Worm (Caenorhabditis elegans) whole organism, young adult: ENCODE data around the gene C55C3.1.

Experiments
- Y67H2A.10 ChIP-seq: fragments of 200-800 bp; sonication (Bioruptor generic); conservative IDR thresholded peaks from 2 replicates; pipeline ENCODE4 v1.3.6; 2022; ENCODE audit warnings: missing genetic modification reagents, missing genetic modification characterization, missing compliant biosample characterization
- dpl-1 ChIP-seq: fragments of 150-350 bp; optimal IDR thresholded peaks from 2 replicates; lab custom pipeline; 2014; ENCODE audit warnings: missing biosample characterization, missing genetic modification reagents, missing genetic modification characterization
- hmg-1.2 ChIP-seq: fragments of 200-800 bp; sonication (Bioruptor generic); IDR thresholded peaks from 2 replicates; pipeline ENCODE4 v1.3.6; 2022; ENCODE audit warnings: missing genetic modification reagents, missing genetic modification characterization, missing compliant biosample characterization
- lsy-27 ChIP-seq: sonication (generic microtip); optimal IDR thresholded peaks from 2 replicates; lab custom pipeline; 2017; ENCODE audit warnings: missing genetic modification characterization, mild to moderate bottlenecking, missing compliant biosample characterization, antibody characterized with exemption, missing genotype, borderline replicate concordance; ENCODE audit not compliant: insufficient read depth
- nhr-179 ChIP-seq: sonication (generic microtip); optimal IDR thresholded peaks from 2 replicates; lab custom pipeline; 2016; ENCODE audit warnings: mild to moderate bottlenecking, missing genetic modification characterization, missing compliant biosample characterization
- repo-1 ChIP-seq: sonication (generic microtip); optimal IDR thresholded peaks from 2 replicates; lab custom pipeline; 2017; ENCODE audit warnings: mild to moderate bottlenecking, missing genetic modification characterization, missing compliant biosample characterization
- ztf-26 ChIP-seq: sonication (generic microtip); optimal IDR thresholded peaks from 2 replicates; lab custom pipeline; 2017; ENCODE audit warnings: missing genetic modification characterization, missing compliant biosample characterization

- TF ChIP-seq dpl-1 (GFP tag; lab: Kevin White, UChicago) (no peak), lsy-27 (tag; lab: Kevin White, UChicago) (no peak), hmg-1.2 (GFP tag; lab: Robert Waterston, UW) (no peak), repo-1 (tag; lab: Kevin White, UChicago) (no peak), Y67H2A.10 (no peak), nhr-179 (tag; lab: Kevin White, UChicago) (no peak), ztf-26 (no peak)
Observed at ce11 chrIV:5755922-5756321, 47.0 kb downstream of the C55C3.1 start.
